Worm (Caenorhabditis elegans): ENCODE data around the gene T12D8.10.

- TF ChIP-seq nhr-28 (tag; optimal IDR thresholded peaks at IDR 0.05) (no peak), blmp-1 (tag; optimal IDR thresholded peaks at IDR 0.05) (no peak), ces-1 (GFP tag; optimal IDR thresholded peaks at IDR 0.05) (no peak), sem-2 (GFP tag; optimal IDR thresholded peaks at IDR 0.05) (no peak), lin-32 (GFP tag; optimal IDR thresholded peaks at IDR 0.05) (no peak), unc-62 (GFP tag; optimal IDR thresholded peaks at IDR 0.05) (no peak), pha-4 (tag; optimal IDR thresholded peaks at IDR 0.05) (peak; percentile 26), nhr-76 (tag; optimal IDR thresholded peaks at IDR 0.05) (no peak), snpc-4 (tag; optimal IDR thresholded peaks at IDR 0.05) (no peak), lsy-2 (tag; optimal IDR thresholded peaks at IDR 0.05) (no peak), lin-13 (tag; optimal IDR thresholded peaks at IDR 0.05) (no peak), unc-39 (tag; optimal IDR thresholded peaks at IDR 0.05) (no peak), zip-8 (tag; optimal IDR thresholded peaks at IDR 0.05) (no peak), mep-1 (tag; optimal IDR thresholded peaks at IDR 0.05) (no peak)
These were observed 15.8 kb upstream of the T12D8.10 start for ce11 chrIII:13657975-13658374.

Data from whole organism, mixed stage, embryonic.